Fruit fly (Drosophila melanogaster): ENCODE data around the gene Cmpk.

DNA sequence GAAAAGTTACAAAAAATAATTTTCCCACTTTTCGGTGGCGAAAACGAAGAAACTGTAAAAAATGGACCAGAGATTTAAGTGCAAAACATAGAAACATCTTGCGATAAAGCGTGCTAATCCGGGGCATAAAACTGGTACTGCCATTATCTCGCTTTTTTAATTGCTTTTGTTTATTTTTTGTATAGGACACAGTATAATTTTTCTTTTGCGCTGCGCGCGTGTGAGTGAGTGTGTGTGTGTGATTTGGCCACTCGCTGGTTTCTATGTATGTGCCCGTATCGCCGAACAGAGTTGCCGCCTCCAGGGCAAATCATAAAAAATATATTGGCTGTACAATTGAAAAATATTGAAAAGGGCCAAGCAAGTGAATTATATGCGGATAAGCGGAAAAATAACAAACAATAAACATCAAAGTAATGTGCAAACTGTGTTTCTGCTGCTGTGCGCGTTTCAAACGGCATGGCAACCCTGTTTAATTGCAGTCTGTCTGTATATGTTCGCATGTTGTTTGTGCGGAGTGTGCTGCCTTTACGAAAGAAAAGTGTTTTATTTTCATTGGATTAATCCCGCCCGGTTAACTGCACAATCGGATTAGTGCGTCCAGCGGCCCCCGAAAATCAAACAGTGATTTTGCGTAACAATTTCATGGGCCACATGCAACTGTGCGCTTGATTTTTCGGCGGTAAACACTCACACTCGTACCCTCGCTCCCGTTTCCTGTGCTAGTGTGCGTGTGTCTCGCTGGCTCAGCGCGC, 12.9 kb downstream of the Cmpk start:
- no peak for TF ChIP-seq CTCF (optimal IDR thresholded peaks at IDR 0.05)
- TF ChIP-seq CG8478 (optimal IDR thresholded peaks at IDR 0.05), result no peak

All from S2 (cell line).